Fruit fly (Drosophila melanogaster): ENCODE results near the gene Pgd.
A peak's percentile ranks its signal among the peaks of the same experiment; 100 is the strongest.

Pgd gene

DNA sequence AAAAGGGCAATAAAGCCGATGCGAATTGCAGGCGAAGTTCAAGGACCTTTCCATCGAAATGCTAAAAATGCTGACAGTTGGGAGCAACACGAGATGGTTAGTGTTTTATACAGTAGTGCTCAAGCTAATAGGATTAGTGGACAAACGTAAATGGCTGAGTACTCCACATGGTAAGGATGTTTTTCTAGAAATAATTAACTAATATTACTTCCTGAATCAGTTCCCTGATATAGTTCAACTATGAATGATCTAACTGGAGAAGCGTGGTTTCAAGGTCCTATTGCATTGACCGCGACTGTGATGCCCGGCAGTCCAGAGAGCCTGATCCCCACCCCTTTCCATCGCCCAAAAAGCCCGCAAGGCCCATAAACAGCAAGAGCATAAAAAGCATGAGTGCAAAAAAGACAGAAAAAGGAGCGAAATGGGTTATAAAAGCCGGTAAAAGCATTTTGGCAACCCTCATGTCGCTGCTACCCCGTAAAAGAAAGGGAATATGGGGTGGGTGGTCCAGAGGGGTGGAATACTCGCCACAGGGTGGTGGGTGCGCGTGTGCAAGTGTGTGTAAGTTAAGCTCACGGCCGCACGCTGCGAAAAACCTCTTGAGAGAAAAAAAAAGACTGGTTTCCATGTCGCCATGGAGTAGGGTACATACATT, 10.6 kb upstream of the Pgd start (continued):
- peak; percentile 82 for TF ChIP-seq achi (GFP tag; optimal IDR thresholded peaks at IDR 0.05)
- peak; percentile 88 for TF ChIP-seq Sox14 (GFP tag; optimal IDR thresholded peaks at IDR 0.05)
- peak; percentile 90 for TF ChIP-seq Ets21C (GFP tag; optimal IDR thresholded peaks at IDR 0.05)
- peak; percentile 82 for TF ChIP-seq CG34406 (GFP tag; optimal IDR thresholded peaks at IDR 0.05)
- peak; percentile 68 for TF ChIP-seq CG11762 (GFP tag; optimal IDR thresholded peaks at IDR 0.05; ENCODE audit: insufficient read depth)
- no peak for TF ChIP-seq Hr38 (GFP tag; optimal IDR thresholded peaks at IDR 0.05)
- peak; percentile 88 for TF ChIP-seq CG6854 (GFP tag; optimal IDR thresholded peaks at IDR 0.05)
- TF ChIP-seq esn (GFP tag; optimal IDR thresholded peaks at IDR 0.05): peak; percentile 93
- TF ChIP-seq CG4318 (GFP tag; optimal IDR thresholded peaks at IDR 0.05): peak; percentile 72
- TF ChIP-seq CG16779 (tag; optimal IDR thresholded peaks at IDR 0.05): peak; percentile 38
- TF ChIP-seq lz (GFP tag; optimal IDR thresholded peaks at IDR 0.05): peak; percentile 91
- TF ChIP-seq dac (GFP tag; optimal IDR thresholded peaks at IDR 0.05): peak; percentile 33
- TF ChIP-seq CG6808 (GFP tag; optimal IDR thresholded peaks at IDR 0.05): peak; percentile 73
- peak; percentile 88 for TF ChIP-seq pdm3 (GFP tag; optimal IDR thresholded peaks at IDR 0.05)
- TF ChIP-seq Eip93F (GFP tag; optimal IDR thresholded peaks at IDR 0.05): peak; percentile 72
- peak; percentile 78 for TF ChIP-seq CG3032 (tag; optimal IDR thresholded peaks at IDR 0.05)
- peak; percentile 82 for TF ChIP-seq CG10669 (GFP tag; optimal IDR thresholded peaks at IDR 0.05)
- peak; percentile 84 for TF ChIP-seq CG11902 (GFP tag; optimal IDR thresholded peaks at IDR 0.05)

DNA sequence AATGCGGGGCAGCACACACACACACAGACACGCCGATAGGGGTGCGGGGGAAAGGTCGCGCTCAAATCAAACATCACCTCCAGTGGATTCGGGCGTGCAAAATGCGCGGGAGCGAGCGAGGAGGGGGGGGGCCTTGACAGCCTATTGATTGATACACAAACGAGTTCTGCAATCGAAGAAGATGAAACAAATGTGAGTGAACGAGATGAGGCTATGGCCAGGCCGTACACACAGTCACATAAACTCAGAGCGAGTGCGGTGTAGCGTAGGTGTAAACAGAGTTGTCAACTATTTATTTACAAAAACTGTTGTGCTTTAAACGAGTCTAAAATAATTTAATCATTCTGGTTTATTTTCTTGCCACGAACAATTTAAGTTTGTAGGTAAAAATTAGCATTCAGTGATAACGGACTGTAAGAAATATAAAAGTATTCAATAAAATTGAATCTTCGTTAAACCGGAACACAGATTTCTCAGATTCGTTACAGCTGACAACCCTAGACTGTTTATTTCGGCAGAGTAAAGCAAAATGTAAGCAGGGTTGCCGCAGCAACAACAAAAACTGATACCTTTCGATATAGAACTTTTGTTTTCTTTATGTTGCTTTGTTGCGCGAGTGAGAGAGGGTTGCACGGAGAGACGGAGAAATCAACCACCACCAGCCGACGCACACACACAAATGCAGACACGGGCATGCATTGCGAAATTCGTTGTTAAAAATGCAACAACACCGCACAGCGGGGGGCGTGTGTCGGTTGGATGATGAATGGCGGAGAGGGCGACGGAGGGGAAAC, 9.8 kb upstream of the Pgd start:
- TF ChIP-seq CG9139 (GFP tag; optimal IDR thresholded peaks at IDR 0.05) (peak; percentile 79), Smox (GFP tag; optimal IDR thresholded peaks at IDR 0.05) (peak; percentile 92), CG11902 (GFP tag; optimal IDR thresholded peaks at IDR 0.05) (peak; percentile 81), spab (GFP tag; optimal IDR thresholded peaks at IDR 0.05) (peak; percentile 83), eg (GFP tag; IDR thresholded peaks at IDR 0.05) (peak; percentile 69; the same call in 2 of the 3 replicates), CG15336 (GFP tag; IDR thresholded peaks at IDR 0.05) (peak; percentile 90), CG32006 (GFP tag; optimal IDR thresholded peaks at IDR 0.05) (peak; percentile 82), CG31627 (GFP tag; optimal IDR thresholded peaks at IDR 0.05) (peak; percentile 93), Eip78C (GFP tag) (peak; percentile 96), Sox102F (GFP tag; optimal IDR thresholded peaks at IDR 0.05) (peak; percentile 87), net (GFP tag; optimal IDR thresholded peaks at IDR 0.05) (peak; percentile 85), fkh (GFP tag; optimal IDR thresholded peaks at IDR 0.05) (peak; percentile 43), Ets96B (tag; optimal IDR thresholded peaks at IDR 0.05) (peak; percentile 87), CG6854 (GFP tag; optimal IDR thresholded peaks at IDR 0.05) (peak; percentile 86), topi (GFP tag; optimal IDR thresholded peaks at IDR 0.05) (peak; percentile 95), Eip75B (GFP tag; optimal IDR thresholded peaks at IDR 0.05) (peak; percentile 84), CG10669 (GFP tag; optimal IDR thresholded peaks at IDR 0.05) (peak; percentile 91), Ets21C (GFP tag; optimal IDR thresholded peaks at IDR 0.05) (peak; percentile 90), Sox14 (GFP tag; optimal IDR thresholded peaks at IDR 0.05) (peak; percentile 92), CG6808 (GFP tag; optimal IDR thresholded peaks at IDR 0.05) (peak; percentile 87), vri (GFP tag; optimal IDR thresholded peaks at IDR 0.05) (peak; percentile 87), CG16779 (tag; optimal IDR thresholded peaks at IDR 0.05) (peak; percentile 68), CG8632 (GFP tag; optimal IDR thresholded peaks at IDR 0.05) (peak; percentile 87), CG10631 (GFP tag; optimal IDR thresholded peaks at IDR 0.05) (peak; percentile 84), CG11294 (GFP tag; IDR thresholded peaks at IDR 0.05) (peak; percentile 73), CG1621 (tag; optimal IDR thresholded peaks at IDR 0.05) (peak; percentile 81), OdsH (GFP tag; optimal IDR thresholded peaks at IDR 0.05) (peak; percentile 90), Blimp-1 (GFP tag; optimal IDR thresholded peaks at IDR 0.05) (peak; percentile 87), CG11762 (GFP tag; optimal IDR thresholded peaks at IDR 0.05; ENCODE audit: insufficient read depth) (peak; percentile 81), CG34406 (GFP tag; optimal IDR thresholded peaks at IDR 0.05) (peak; percentile 88), pdm3 (GFP tag; optimal IDR thresholded peaks at IDR 0.05) (peak; percentile 89), CG7368 (GFP tag; optimal IDR thresholded peaks at IDR 0.05) (peak; percentile 72), achi (GFP tag; optimal IDR thresholded peaks at IDR 0.05) (peak; percentile 87), dac (GFP tag; optimal IDR thresholded peaks at IDR 0.05) (peak; percentile 28), Gug (GFP tag; IDR thresholded peaks at IDR 0.05) (peak; percentile 67), esn (GFP tag; optimal IDR thresholded peaks at IDR 0.05) (peak; percentile 94), svp (GFP tag) (peak; percentile 95), fd59A (GFP tag; optimal IDR thresholded peaks at IDR 0.05) (peak; percentile 80), cyc (GFP tag; optimal IDR thresholded peaks at IDR 0.05) (peak; percentile 92), Hr39 (GFP tag; optimal IDR thresholded peaks at IDR 0.05) (peak; percentile 93)
